Worm (Caenorhabditis elegans) whole organism, L4 larva: ENCODE data around the gene C50E3.9.

Source experiments
- D1046.2 ChIP-seq: fragments of 200-800 bp; sonication (Bioruptor generic); IDR thresholded peaks from 2 replicates; pipeline ENCODE4 v1.3.6; 2022; ENCODE audit warnings: missing genetic modification characterization, missing compliant biosample characterization
- F10B5.3 ChIP-seq: sonication (generic microtip); optimal IDR thresholded peaks from 2 replicates; lab custom pipeline; 2016; ENCODE audit warnings: mild to moderate bottlenecking, missing genetic modification characterization, missing compliant biosample characterization
- F37D6.2 ChIP-seq: sonication (generic microtip); optimal IDR thresholded peaks from 2 replicates; lab custom pipeline; 2016; ENCODE audit warnings: mild to moderate bottlenecking, missing genetic modification characterization, missing compliant biosample characterization
- F44E2.7 ChIP-seq: fragments of 200-800 bp; sonication (Bioruptor generic); IDR thresholded peaks from 2 replicates; pipeline ENCODE4 v2.1.2; 2022; ENCODE audit warnings: missing genetic modification characterization, missing compliant biosample characterization
- T20F7.1 ChIP-seq: fragments of 200-800 bp; sonication (Bioruptor generic); optimal IDR thresholded peaks from 2 replicates; lab custom pipeline; 2018; ENCODE audit warnings: mild to moderate bottlenecking, missing genetic modification characterization, missing compliant biosample characterization
- T26A8.4 ChIP-seq: fragments of 200-800 bp; sonication (Bioruptor generic); IDR thresholded peaks from 2 replicates; pipeline ENCODE4 v1.3.6; 2022; ENCODE audit warnings: missing genetic modification characterization, missing compliant biosample characterization
- Y5F2A.4 ChIP-seq: fragments of 200-800 bp; sonication (Bioruptor generic); optimal IDR thresholded peaks from 2 replicates; lab custom pipeline; 2018; ENCODE audit warnings: mild to moderate bottlenecking, missing genetic modification characterization, missing compliant biosample characterization
- ama-1 ChIP-seq: fragments of 150-350 bp; optimal IDR thresholded peaks from 2 replicates; lab custom pipeline; 2014; ENCODE audit warnings: inconsistent platforms, mixed read lengths
- arid-1 ChIP-seq: fragments of 200-800 bp; sonication (Bioruptor generic); conservative IDR thresholded peaks from 2 replicates; pipeline ENCODE4 v1.3.6; 2022; ENCODE audit warnings: missing genetic modification reagents, missing genetic modification characterization, missing compliant biosample characterization
- attf-4 ChIP-seq: sonication (generic microtip); optimal IDR thresholded peaks from 3 replicates; lab custom pipeline; 2017; ENCODE audit warnings: missing biosample characterization, missing genetic modification characterization
- ceh-20 ChIP-seq: fragments of 200-800 bp; sonication (Bioruptor generic); IDR thresholded peaks from 2 replicates; pipeline ENCODE4 v1.3.6; 2022; ENCODE audit warnings: missing genetic modification reagents, missing genetic modification characterization, missing compliant biosample characterization
- ceh-28 ChIP-seq: fragments of 150-350 bp; optimal IDR thresholded peaks from 2 replicates; lab custom pipeline; 2014; ENCODE audit warnings: missing biosample characterization, missing genetic modification reagents, missing genetic modification characterization
- ceh-62 ChIP-seq: sonication (generic microtip); optimal IDR thresholded peaks from 2 replicates; lab custom pipeline; 2017; ENCODE audit warnings: missing biosample characterization, missing genetic modification characterization
- ces-1 ChIP-seq: fragments of 150-350 bp; sonication (generic microtip); optimal IDR thresholded peaks from 4 replicates; lab custom pipeline; 2014; ENCODE audit warnings: missing biosample characterization, missing genetic modification reagents, missing genetic modification characterization
- cey-2 ChIP-seq: sonication (generic microtip); optimal IDR thresholded peaks from 3 replicates; lab custom pipeline; 2017; ENCODE audit warnings: missing genetic modification characterization, mild to moderate bottlenecking, missing compliant biosample characterization, antibody characterized with exemption, borderline replicate concordance; ENCODE audit not compliant: insufficient read depth
- daf-16 ChIP-seq, 3 experiments: sonication (generic microtip); optimal IDR thresholded peaks; 2 replicates each; lab custom pipeline; 2016 to 2017; ENCODE audit warnings: missing genetic modification characterization in 3 of 3, missing genetic modification reagents in 3 of 3, mild to moderate bottlenecking in 2 of 3, missing compliant biosample characterization in 2 of 3, missing biosample characterization in 1 of 3, moderate library complexity in 1 of 3
- dmd-6 ChIP-seq: fragments of 200-800 bp; sonication (Bioruptor generic); IDR thresholded peaks from 2 replicates; pipeline ENCODE4 v1.3.6; 2022; ENCODE audit warnings: missing genetic modification reagents, missing genetic modification characterization, missing compliant biosample characterization
- dmd-9 ChIP-seq: fragments of 200-800 bp; sonication (Bioruptor generic); IDR thresholded peaks from 2 replicates; pipeline ENCODE4 v1.3.6; 2022; ENCODE audit warnings: missing genetic modification reagents, missing genetic modification characterization, missing compliant biosample characterization
- egl-43 ChIP-seq: fragments of 200-800 bp; sonication (Bioruptor generic); IDR thresholded peaks from 2 replicates; pipeline ENCODE4 v1.3.6; 2022; ENCODE audit warnings: missing genetic modification reagents, missing genetic modification characterization, missing compliant biosample characterization
- fos-1 ChIP-seq: fragments of 150-350 bp; optimal IDR thresholded peaks from 2 replicates; lab custom pipeline; 2014; ENCODE audit warnings: missing biosample characterization, missing genetic modification characterization
- hif-1 ChIP-seq, 2 experiments: sonication (generic microtip); optimal IDR thresholded peaks; 2 replicates each; lab custom pipeline; 2016 to 2017; ENCODE audit warnings: missing compliant biosample characterization in 2 of 2, missing genetic modification characterization in 2 of 2, missing genetic modification reagents in 2 of 2, missing genotype in 2 of 2, mild to moderate bottlenecking in 1 of 2
- lim-7 ChIP-seq: fragments of 200-800 bp; sonication (Bioruptor generic); IDR thresholded peaks from 2 replicates; pipeline ENCODE4 v1.3.6; 2022; ENCODE audit warnings: missing genetic modification characterization, missing compliant biosample characterization
- lin-13 ChIP-seq: fragments of 150-350 bp; optimal IDR thresholded peaks from 2 replicates; lab custom pipeline; 2014; ENCODE audit warnings: missing biosample characterization, missing genetic modification reagents, missing genetic modification characterization
- lin-38 ChIP-seq: fragments of 200-800 bp; sonication (Bioruptor generic); IDR thresholded peaks from 2 replicates; pipeline ENCODE4 v1.3.6; 2022; ENCODE audit warnings: missing genetic modification reagents, missing genetic modification characterization, missing compliant biosample characterization
- lin-39 ChIP-seq: fragments of 150-350 bp; optimal IDR thresholded peaks from 2 replicates; lab custom pipeline; 2014; ENCODE audit warnings: missing biosample characterization, missing genetic modification reagents, missing genetic modification characterization
- lir-3 ChIP-seq: sonication (generic microtip); optimal IDR thresholded peaks from 2 replicates; lab custom pipeline; 2016; ENCODE audit warnings: mild to moderate bottlenecking, missing genetic modification characterization, missing compliant biosample characterization
- lsy-2 ChIP-seq, 2 experiments: fragments of 150-350 bp in 1 of 2; sonication (generic microtip) in 1 of 2; optimal IDR thresholded peaks; 2 replicates each; lab custom pipeline; 2014 to 2017; ENCODE audit warnings: missing biosample characterization in 2 of 2, missing genetic modification characterization in 2 of 2
- madf-5 ChIP-seq, 2 experiments: fragments of 200-800 bp; sonication (Bioruptor generic); IDR thresholded peaks; 2 replicates each; pipeline ENCODE4 v1.3.6; 2022; ENCODE audit warnings: missing compliant biosample characterization in 2 of 2, missing genetic modification characterization in 2 of 2
- mes-2 ChIP-seq: sonication (generic microtip); optimal IDR thresholded peaks from 2 replicates; lab custom pipeline; 2016; ENCODE audit warnings: missing genotype, mild to moderate bottlenecking, missing genetic modification characterization, missing compliant biosample characterization; ENCODE audit not compliant: poor library complexity, severe bottlenecking
- mxl-2 ChIP-seq: fragments of 200-800 bp; sonication (Bioruptor generic); conservative IDR thresholded peaks from 2 replicates; pipeline ENCODE4 v1.3.6; 2022; ENCODE audit warnings: missing genetic modification reagents, missing genetic modification characterization, missing compliant biosample characterization
- nhr-111 ChIP-seq: fragments of 200-800 bp; sonication (Bioruptor generic); optimal IDR thresholded peaks from 2 replicates; lab custom pipeline; 2018; ENCODE audit warnings: mild to moderate bottlenecking, missing genetic modification characterization, missing compliant biosample characterization
- nhr-28 ChIP-seq: fragments of 150-350 bp; optimal IDR thresholded peaks from 2 replicates; lab custom pipeline; 2014; ENCODE audit warnings: missing biosample characterization, missing genetic modification characterization
- nhr-41 ChIP-seq: fragments of 200-800 bp; sonication (Bioruptor generic); IDR thresholded peaks from 2 replicates; pipeline ENCODE4 v1.3.6; 2022; ENCODE audit warnings: missing genetic modification reagents, missing genetic modification characterization, missing compliant biosample characterization
- nhr-6 ChIP-seq: fragments of 150-350 bp; optimal IDR thresholded peaks from 2 replicates; lab custom pipeline; 2014; ENCODE audit warnings: missing biosample characterization, missing genetic modification characterization
- pha-4 ChIP-seq, 2 experiments: fragments of 150-350 bp in 1 of 2; fragments of 200-800 bp in 1 of 2; sonication (Bioruptor generic) in 1 of 2; IDR thresholded peaks in 1 of 2; optimal IDR thresholded peaks in 1 of 2; 2 replicates each; pipeline versions ENCODE4 v1.3.6 to Lab custom; 2014 to 2022; ENCODE audit warnings: missing genetic modification characterization in 2 of 2, missing genetic modification reagents in 2 of 2, missing biosample characterization in 1 of 2, missing compliant biosample characterization in 1 of 2
- rbr-2 ChIP-seq: sonication (generic microtip); optimal IDR thresholded peaks from 2 replicates; lab custom pipeline; 2016; ENCODE audit warnings: missing genotype, missing genetic modification characterization, missing compliant biosample characterization
- saeg-2 ChIP-seq: fragments of 200-800 bp; sonication (Bioruptor generic); IDR thresholded peaks from 2 replicates; pipeline ENCODE4 v1.3.6; 2022; ENCODE audit warnings: missing genetic modification reagents, missing genetic modification characterization, missing compliant biosample characterization
- snpc-4 ChIP-seq: fragments of 150-350 bp; optimal IDR thresholded peaks from 2 replicates; lab custom pipeline; 2014; ENCODE audit warnings: missing biosample characterization, missing genetic modification characterization
- spr-3 ChIP-seq: fragments of 200-800 bp; sonication (Bioruptor generic); optimal IDR thresholded peaks from 2 replicates; lab custom pipeline; 2018; ENCODE audit warnings: mild to moderate bottlenecking, missing genetic modification characterization, missing compliant biosample characterization
- tag-97 ChIP-seq: fragments of 200-800 bp; sonication (Bioruptor generic); IDR thresholded peaks from 2 replicates; pipeline ENCODE4 v1.3.6; 2022; ENCODE audit warnings: missing genetic modification characterization, missing compliant biosample characterization
- unc-62 ChIP-seq, 3 experiments: fragments of 150-350 bp in 1 of 3; sonication (generic microtip); optimal IDR thresholded peaks in 2 of 3; peaks in 1 of 3; 1 replicate in 1 of 3; 2 replicates in 2 of 3; lab custom pipeline; 2014 to 2017; ENCODE audit warnings: missing biosample characterization in 3 of 3, missing genetic modification characterization in 3 of 3, missing genetic modification reagents in 3 of 3, missing genotype in 1 of 3
- zag-1 ChIP-seq: fragments of 150-350 bp; optimal IDR thresholded peaks from 2 replicates; lab custom pipeline; 2014; ENCODE audit warnings: missing biosample characterization, missing genetic modification characterization
- zfp-2 ChIP-seq: sonication (generic microtip); optimal IDR thresholded peaks from 2 replicates; lab custom pipeline; 2016; ENCODE audit warnings: mild to moderate bottlenecking, missing genetic modification characterization, missing compliant biosample characterization
- zip-11 ChIP-seq: fragments of 200-800 bp; sonication (Bioruptor generic); IDR thresholded peaks from 2 replicates; pipeline ENCODE4 v1.3.6; 2022; ENCODE audit warnings: missing genetic modification characterization, missing compliant biosample characterization

The C50E3.9 gene

ce11 chrV:7603404-7603803 lies 3.4 kb upstream of the C50E3.9 start, which contains the start of gene C50E3.11:
TSS of gene C50E3.11 (minus strand) at chrV:7603486.
- no peak for TF ChIP-seq Y5F2A.4
- TF ChIP-seq nhr-6 (tag; lab: Kevin White, UChicago) = no peak
- no peak for TF ChIP-seq T26A8.4
- no peak for TF ChIP-seq mxl-2
- TF ChIP-seq nhr-41 (GFP tag; lab: Robert Waterston, UW) = no peak
- no peak for TF ChIP-seq dmd-9 (GFP tag; lab: Robert Waterston, UW)
- no peak for TF ChIP-seq D1046.2 (GFP tag; lab: Robert Waterston, UW)
- TF ChIP-seq lim-7 (GFP tag; lab: Robert Waterston, UW) = no peak
- TF ChIP-seq lsy-2 (tag; optimal IDR thresholded peaks at IDR 0.05; lab: Kevin White, UChicago) = no peak
- no peak for TF ChIP-seq ama-1 (lab: Kevin White, UChicago)
- TF ChIP-seq ceh-62 (tag; lab: Kevin White, UChicago) = no peak
- TF ChIP-seq tag-97 (GFP tag; lab: Robert Waterston, UW) = no peak
- TF ChIP-seq T20F7.1 = no peak
- TF ChIP-seq zfp-2 = no peak
- no peak for TF ChIP-seq pha-4 (GFP tag; IDR thresholded peaks at IDR 0.05; lab: Robert Waterston, UW)
- no peak for TF ChIP-seq pha-4 (tag; optimal IDR thresholded peaks at IDR 0.05; lab: Kevin White, UChicago)

- TF ChIP-seq ceh-20 (GFP tag; lab: Robert Waterston, UW) (no peak), snpc-4 (no peak), unc-62 (GFP tag; optimal IDR thresholded peaks at IDR 0.05 in 1 of 2; lab: Kevin White, UChicago) (no peak), unc-62 (tag; optimal IDR thresholded peaks at IDR 0.05; lab: Kevin White, UChicago) (no peak), nhr-111 (no peak), lim-7 (GFP tag; lab: Robert Waterston, UW) (no peak), mes-2 (tag; lab: Kevin White, UChicago) (no peak), lin-13 (GFP tag; lab: Kevin White, UChicago) (no peak), madf-5 (GFP tag; IDR thresholded peaks at IDR 0.05; lab: Robert Waterston, UW) (no peak), spr-3 (no peak), egl-43 (GFP tag; lab: Robert Waterston, UW) (no peak), F37D6.2 (tag; lab: Kevin White, UChicago) (no peak), lsy-2 (tag; optimal IDR thresholded peaks at IDR 0.05; lab: Kevin White, UChicago) (no peak), rbr-2 (tag; lab: Kevin White, UChicago) (no peak)
These were observed 1.4 kb upstream of the C50E3.9 start, which contains the start of gene scl-26 for ce11 chrV:7601443-7601842. TSS of gene scl-26 (minus strand) at chrV:7601543.

ce11 chrV:7598269-7598668 lies 1.8 kb downstream of the C50E3.9 start, which contains the start of gene C50E3.7:
TSS of gene C50E3.7 (minus strand) at chrV:7598369.
- TF ChIP-seq F44E2.7 (GFP tag; lab: Robert Waterston, UW) (no peak), ama-1 (lab: Kevin White, UChicago) (no peak), lir-3 (no peak), nhr-28 (tag; lab: Kevin White, UChicago) (no peak), daf-16 (GFP tag; optimal IDR thresholded peaks at IDR 0.05; lab: Kevin White, UChicago) (no peak), daf-16 (tag; optimal IDR thresholded peaks at IDR 0.05; lab: Kevin White, UChicago) (no peak), zfp-2 (no peak)

- TF ChIP-seq lin-39 (tag; lab: Kevin White, UChicago) = no peak
- TF ChIP-seq zip-11 = no peak
- TF ChIP-seq lin-38 (GFP tag; lab: Robert Waterston, UW) = no peak
- TF ChIP-seq fos-1 = no peak
- TF ChIP-seq mxl-2 = no peak
- TF ChIP-seq T26A8.4 = no peak
- TF ChIP-seq dmd-6 (GFP tag; lab: Robert Waterston, UW) = no peak
- no peak for TF ChIP-seq rbr-2 (tag; lab: Kevin White, UChicago)
- TF ChIP-seq attf-4 = no peak
- no peak for TF ChIP-seq hif-1 (tag; optimal IDR thresholded peaks at IDR 0.05; lab: Kevin White, UChicago)
- TF ChIP-seq arid-1 (GFP tag; lab: Robert Waterston, UW) = no peak
- TF ChIP-seq saeg-2 = no peak
- TF ChIP-seq zag-1 (tag; lab: Kevin White, UChicago) = no peak
- TF ChIP-seq lir-3 = no peak
- no peak for TF ChIP-seq F10B5.3 (tag; lab: Kevin White, UChicago)
- no peak for TF ChIP-seq pha-4 (GFP tag; IDR thresholded peaks at IDR 0.05; lab: Robert Waterston, UW)
- no peak for TF ChIP-seq pha-4 (tag; optimal IDR thresholded peaks at IDR 0.05; lab: Kevin White, UChicago)
- TF ChIP-seq ceh-28 = no peak
- TF ChIP-seq cey-2 = no peak
- no peak for TF ChIP-seq D1046.2 (GFP tag; lab: Robert Waterston, UW)
- no peak for TF ChIP-seq ces-1 (GFP tag; lab: Kevin White, UChicago)
These were observed 4.9 kb downstream of the C50E3.9 start for ce11 chrV:7595132-7595531.
